Fruit fly (Drosophila melanogaster): ENCODE measurements around the gene Pfdn2.

Pfdn2 gene

DNA sequence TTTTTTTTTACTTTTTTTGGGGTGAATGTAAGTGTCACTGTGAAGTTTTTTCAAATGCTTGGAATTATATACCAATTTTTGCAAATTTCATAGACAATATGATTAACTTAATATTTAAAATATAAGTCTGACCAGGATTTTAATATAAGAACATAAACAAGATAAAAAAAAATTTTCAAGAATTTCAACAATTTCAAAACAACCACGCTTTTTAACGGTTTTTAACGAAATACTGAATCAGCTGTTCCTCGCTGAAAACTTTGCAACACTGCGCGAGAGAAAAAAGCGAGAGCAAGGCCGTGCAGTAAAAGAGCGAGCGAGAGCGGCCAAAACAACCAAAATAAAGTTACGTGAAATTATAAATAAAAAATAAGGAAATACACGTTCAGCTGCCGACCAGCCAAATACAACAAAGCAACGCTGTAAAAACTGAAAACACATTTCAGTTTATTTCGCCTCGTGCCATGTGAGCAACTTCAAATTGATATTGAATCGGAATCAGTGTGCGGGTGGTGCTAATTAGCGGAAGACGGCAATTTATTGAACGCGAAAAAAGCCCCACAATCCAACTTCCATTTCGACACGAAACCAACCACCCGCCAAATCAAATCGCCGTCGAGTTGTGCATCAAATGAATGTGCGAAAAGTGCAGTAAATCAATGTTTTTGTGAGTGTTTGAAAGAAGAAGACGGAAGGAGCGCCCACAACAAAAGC is 22.2 kb upstream of the Pfdn2 start, which contains the start of the genes CG46439, Iyd and CG33947:
TSS of gene CG46439 (minus strand) at position 51 of the 714 bp plus-strand sequence.
TSS of gene Iyd (minus strand) at position 51 of the 714 bp plus-strand sequence.
TSS of gene CG33947 (plus strand) at position 302 of the 714 bp plus-strand sequence.
- peak; percentile 53 for TF ChIP-seq Sp1 (GFP tag; optimal IDR thresholded peaks at IDR 0.05)
- TF ChIP-seq CG32264 (GFP tag; optimal IDR thresholded peaks at IDR 0.05) = peak; percentile 67
- TF ChIP-seq tai (GFP tag; optimal IDR thresholded peaks at IDR 0.05) = no peak
- TF ChIP-seq jim (GFP tag; optimal IDR thresholded peaks at IDR 0.05) = no peak
- TF ChIP-seq brk (GFP tag; optimal IDR thresholded peaks at IDR 0.05) = peak; percentile 78
- no peak for TF ChIP-seq Hr83 (GFP tag; optimal IDR thresholded peaks at IDR 0.05; ENCODE audit: poor library complexity, severe bottlenecking)
- TF ChIP-seq woc (GFP tag; optimal IDR thresholded peaks at IDR 0.05) = peak; percentile 16
- peak; percentile 16 for TF ChIP-seq rgr (GFP tag; optimal IDR thresholded peaks at IDR 0.05)
- no peak for TF ChIP-seq GATAd (GFP tag; optimal IDR thresholded peaks at IDR 0.05)
- TF ChIP-seq N (GFP tag; optimal IDR thresholded peaks at IDR 0.05) = no peak
- no peak for TF ChIP-seq CrebA (GFP tag; optimal IDR thresholded peaks at IDR 0.05; ENCODE audit: borderline replicate concordance)
- no peak for TF ChIP-seq Mio (GFP tag; optimal IDR thresholded peaks at IDR 0.05)
- TF ChIP-seq h (GFP tag; optimal IDR thresholded peaks at IDR 0.05) = peak; percentile 43
- TF ChIP-seq lola (GFP tag; optimal IDR thresholded peaks at IDR 0.05) = no peak
- TF ChIP-seq Rel (GFP tag; optimal IDR thresholded peaks at IDR 0.05) = no peak
- peak; percentile 90 for TF ChIP-seq Rel (tag; optimal IDR thresholded peaks at IDR 0.05)
- TF ChIP-seq Vsx2 (GFP tag; optimal IDR thresholded peaks at IDR 0.05; ENCODE audit: partially characterized antibody) = peak; percentile 75
- peak; percentile 54 for TF ChIP-seq psq (GFP tag; optimal IDR thresholded peaks at IDR 0.05)
- no peak for TF ChIP-seq dsf (GFP tag; optimal IDR thresholded peaks at IDR 0.05; ENCODE audit: borderline replicate concordance)
- TF ChIP-seq Jra (GFP tag; optimal IDR thresholded peaks at IDR 0.05) = peak; percentile 34
- TF ChIP-seq Abd-B (GFP tag; optimal IDR thresholded peaks at IDR 0.05) = no peak
- TF ChIP-seq br (GFP tag; optimal IDR thresholded peaks at IDR 0.05) = peak; percentile 43
- TF ChIP-seq sv (GFP tag; optimal IDR thresholded peaks at IDR 0.05) = no peak
- TF ChIP-seq HLH106 (tag; optimal IDR thresholded peaks at IDR 0.05) = peak; percentile 23
- TF ChIP-seq Hnf4 (GFP tag; optimal IDR thresholded peaks at IDR 0.05) = peak; percentile 49
- TF ChIP-seq sage (GFP tag; optimal IDR thresholded peaks at IDR 0.05) = peak; percentile 80
- TF ChIP-seq OdsH (GFP tag; optimal IDR thresholded peaks at IDR 0.05) = no peak
- TF ChIP-seq Myc (optimal IDR thresholded peaks at IDR 0.05) = peak; percentile 7
- TF ChIP-seq Dif (GFP tag; optimal IDR thresholded peaks at IDR 0.05; ENCODE audit: partially characterized antibody) = peak; percentile 40
- peak; percentile 21 to 41 for TF ChIP-seq foxo (GFP tag; optimal IDR thresholded peaks at IDR 0.05)
- TF ChIP-seq fru (GFP tag; optimal IDR thresholded peaks at IDR 0.05) = peak; percentile 50
- no peak for TF ChIP-seq Dfd (GFP tag; optimal IDR thresholded peaks at IDR 0.05)

dm6 chr3L:11094279-11094678 is 20.1 kb upstream of the Pfdn2 start:
- TF ChIP-seq Vsx2 (GFP tag; optimal IDR thresholded peaks at IDR 0.05; ENCODE audit: partially characterized antibody) = no peak

DNA sequence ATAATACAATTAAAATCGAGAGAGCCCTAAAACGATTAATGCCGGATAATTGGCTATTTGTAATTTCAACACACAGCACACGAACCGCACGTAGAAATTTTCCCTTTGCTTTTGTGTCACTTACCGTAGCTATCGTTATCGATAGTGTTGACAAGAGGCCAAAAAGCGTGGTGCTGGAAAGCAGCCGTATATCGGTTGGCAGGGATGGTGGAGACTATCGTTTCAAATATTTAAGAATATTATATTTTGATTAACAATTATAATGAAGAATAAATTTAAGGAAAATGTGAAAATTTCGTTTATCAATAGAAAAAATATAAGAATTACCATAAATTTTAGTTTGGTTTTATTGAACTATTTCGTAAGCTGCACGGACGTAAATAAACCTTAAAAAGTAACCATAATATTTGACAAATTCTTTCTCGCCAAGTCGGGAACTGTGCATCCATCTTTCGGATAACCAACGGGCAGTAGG is 18.9 kb upstream of the Pfdn2 start, which contains the start of gene JIL-1:
TSS of gene JIL-1 (minus strand) at position 148 of the 475 bp plus-strand sequence.
- peak; percentile 6 for TF ChIP-seq jim (GFP tag; optimal IDR thresholded peaks at IDR 0.05)
- TF ChIP-seq usp (GFP tag; optimal IDR thresholded peaks at IDR 0.05) = no peak
- TF ChIP-seq Hnf4 (GFP tag; optimal IDR thresholded peaks at IDR 0.05) = peak; percentile 83
- TF ChIP-seq Mio (GFP tag; optimal IDR thresholded peaks at IDR 0.05) = peak; percentile 0
- peak; percentile 68 for TF ChIP-seq HLH106 (tag; optimal IDR thresholded peaks at IDR 0.05)
- peak; percentile 40 for TF ChIP-seq tai (GFP tag; optimal IDR thresholded peaks at IDR 0.05)
- TF ChIP-seq foxo (GFP tag; optimal IDR thresholded peaks at IDR 0.05) = peak in 1 of 2 experiments; percentile 78
- TF ChIP-seq Myc (optimal IDR thresholded peaks at IDR 0.05) = peak; percentile 2
- TF ChIP-seq rgr (GFP tag; optimal IDR thresholded peaks at IDR 0.05) = peak; percentile 74
- TF ChIP-seq Rel (GFP tag; optimal IDR thresholded peaks at IDR 0.05) = peak; percentile 36
- peak; percentile 32 for TF ChIP-seq Rel (tag; optimal IDR thresholded peaks at IDR 0.05)
- peak; percentile 62 for TF ChIP-seq fru (GFP tag; optimal IDR thresholded peaks at IDR 0.05)
- TF ChIP-seq Sp1 (GFP tag; optimal IDR thresholded peaks at IDR 0.05) = peak; percentile 56
- TF ChIP-seq woc (GFP tag; optimal IDR thresholded peaks at IDR 0.05) = peak; percentile 76
- no peak for TF ChIP-seq Dfd (GFP tag; optimal IDR thresholded peaks at IDR 0.05)
- TF ChIP-seq GATAd (GFP tag; optimal IDR thresholded peaks at IDR 0.05) = peak; percentile 41
- peak; percentile 25 for TF ChIP-seq Vsx2 (GFP tag; optimal IDR thresholded peaks at IDR 0.05; ENCODE audit: partially characterized antibody)
- TF ChIP-seq OdsH (GFP tag; optimal IDR thresholded peaks at IDR 0.05) = peak; percentile 20
- no peak for TF ChIP-seq Dif (GFP tag; optimal IDR thresholded peaks at IDR 0.05; ENCODE audit: partially characterized antibody)
- TF ChIP-seq brk (GFP tag; optimal IDR thresholded peaks at IDR 0.05) = peak; percentile 69
- TF ChIP-seq psq (GFP tag; optimal IDR thresholded peaks at IDR 0.05) = peak; percentile 75
- no peak for TF ChIP-seq N (GFP tag; optimal IDR thresholded peaks at IDR 0.05)
- peak; percentile 65 for TF ChIP-seq sage (GFP tag; optimal IDR thresholded peaks at IDR 0.05)
- no peak for TF ChIP-seq dl (GFP tag; optimal IDR thresholded peaks at IDR 0.05; ENCODE audit: insufficient read depth in 1 of 2, partially characterized antibody in 2 of 2)
- TF ChIP-seq CG9705 (GFP tag; optimal IDR thresholded peaks at IDR 0.05) = peak; percentile 29
- peak; percentile 66 for TF ChIP-seq br (GFP tag; optimal IDR thresholded peaks at IDR 0.05)
- TF ChIP-seq ey (GFP tag; optimal IDR thresholded peaks at IDR 0.05) = peak; percentile 51
- peak; percentile 69 for TF ChIP-seq sv (GFP tag; optimal IDR thresholded peaks at IDR 0.05)
- no peak for TF ChIP-seq pan (optimal IDR thresholded peaks at IDR 0.05)
- TF ChIP-seq dsf (GFP tag; optimal IDR thresholded peaks at IDR 0.05; ENCODE audit: borderline replicate concordance) = peak; percentile 60
- no peak for TF ChIP-seq dmrt93B (GFP tag; optimal IDR thresholded peaks at IDR 0.05)
- TF ChIP-seq CrebA (GFP tag; optimal IDR thresholded peaks at IDR 0.05; ENCODE audit: borderline replicate concordance) = no peak
- no peak for TF ChIP-seq CG32264 (GFP tag; optimal IDR thresholded peaks at IDR 0.05)
- peak; percentile 38 for TF ChIP-seq Hr83 (GFP tag; optimal IDR thresholded peaks at IDR 0.05; ENCODE audit: poor library complexity, severe bottlenecking)
- no peak for TF ChIP-seq lola (GFP tag; optimal IDR thresholded peaks at IDR 0.05)
- TF ChIP-seq h (GFP tag; optimal IDR thresholded peaks at IDR 0.05) = peak; percentile 77
- no peak for TF ChIP-seq Hr78 (GFP tag; optimal IDR thresholded peaks at IDR 0.05)
- TF ChIP-seq Jra (GFP tag; optimal IDR thresholded peaks at IDR 0.05) = peak; percentile 75

Data from whole organism, wandering third instar larva.